Worm (Caenorhabditis elegans) whole organism, young adult: Measurements from ENCODE around the gene Y50D4C.6.

Experiments
- F57A8.1 ChIP-seq: fragments of 200-800 bp; sonication (Bioruptor generic); optimal IDR thresholded peaks from 2 replicates; lab custom pipeline; 2018; ENCODE audit warnings: mild to moderate bottlenecking, missing genetic modification characterization, moderate library complexity, missing compliant biosample characterization
- ama-1 ChIP-seq, 3 experiments: fragments of 150-350 bp in 1 of 3; sonication (generic microtip) in 2 of 3; optimal IDR thresholded peaks; 2 replicates each; lab custom pipeline; 2014 to 2018; ENCODE audit warnings: missing biosample characterization in 2 of 3, missing genetic modification characterization in 2 of 3, missing genetic modification reagents in 2 of 3
- fkh-3 ChIP-seq: sonication (generic microtip); optimal IDR thresholded peaks from 2 replicates; lab custom pipeline; 2016; ENCODE audit warnings: mild to moderate bottlenecking, missing genetic modification characterization, missing compliant biosample characterization
- snpc-4 ChIP-seq, 5 experiments: fragments of 150-350 bp in 1 of 5; sonication (generic microtip) in 4 of 5; optimal IDR thresholded peaks; 2 replicates each; lab custom pipeline; 2014 to 2018; ENCODE audit warnings: missing genetic modification characterization in 5 of 5, missing biosample characterization in 3 of 5, antibody characterized with exemption in 2 of 5, mild to moderate bottlenecking in 2 of 5, missing compliant biosample characterization in 2 of 5, missing genotype in 2 of 5, moderate library complexity in 2 of 5, missing genetic modification reagents in 1 of 5
- unc-62 ChIP-seq: fragments of 150-350 bp; optimal IDR thresholded peaks from 2 replicates; lab custom pipeline; 2014; ENCODE audit warnings: missing biosample characterization, missing genetic modification reagents, missing genetic modification characterization
- ztf-18 ChIP-seq: sonication (generic microtip); optimal IDR thresholded peaks from 2 replicates; lab custom pipeline; 2016; ENCODE audit warnings: missing genotype, mild to moderate bottlenecking, missing genetic modification characterization, missing compliant biosample characterization

ce11 chrV:910588-910987 lies 39.1 kb downstream of the Y50D4C.6 start:
- TF ChIP-seq ama-1 (optimal IDR thresholded peaks at IDR 0.05; lab: Kevin White, UChicago) (no peak), ama-1 (GFP tag; optimal IDR thresholded peaks at IDR 0.05; lab: Kevin White, UChicago) (no peak), snpc-4 (GFP tag; optimal IDR thresholded peaks at IDR 0.05; lab: Kevin White, UChicago) (no peak), snpc-4 (tag; optimal IDR thresholded peaks at IDR 0.05; lab: Kevin White, UChicago) (no peak), F57A8.1 (no peak), fkh-3 (tag; lab: Kevin White, UChicago) (no peak), unc-62 (GFP tag; lab: Kevin White, UChicago) (no peak), ztf-18 (tag; lab: Kevin White, UChicago) (no peak)
